Fruit fly (Drosophila melanogaster): ENCODE measurements around the gene tub.

Gene tub

dm6 chr3R:4382165-4382564 is 5.4 kb upstream of the tub start:
- TF ChIP-seq Dll (optimal IDR thresholded peaks at IDR 0.05) (no peak), pan (optimal IDR thresholded peaks at IDR 0.05) (no peak), CG8478 (optimal IDR thresholded peaks at IDR 0.05) (no peak), EcR (GFP tag; optimal IDR thresholded peaks at IDR 0.05) (no peak), psq (optimal IDR thresholded peaks at IDR 0.05) (no peak), usp (GFP tag; optimal IDR thresholded peaks at IDR 0.05) (no peak)

dm6 chr3R:4390133-4390532 is 2.6 kb downstream of the tub start, which contains the start of gene CG14646:
Gene CG14646, plus strand, starts transcription at chr3R:4390366.
- TF ChIP-seq CG8478 (optimal IDR thresholded peaks at IDR 0.05) (no peak), pan (optimal IDR thresholded peaks at IDR 0.05) (no peak), EcR (GFP tag; optimal IDR thresholded peaks at IDR 0.05) (no peak), psq (optimal IDR thresholded peaks at IDR 0.05) (no peak), usp (GFP tag; optimal IDR thresholded peaks at IDR 0.05) (no peak), Dll (optimal IDR thresholded peaks at IDR 0.05) (no peak)

dm6 chr3R:4394117-4394516 is 6.6 kb downstream of the tub start, which contains the start of gene CG34112:
Gene CG34112, minus strand, starts transcription at chr3R:4394259.
- no peak for TF ChIP-seq CG8478 (optimal IDR thresholded peaks at IDR 0.05)
- TF ChIP-seq Dll (optimal IDR thresholded peaks at IDR 0.05): no peak
- TF ChIP-seq pan (optimal IDR thresholded peaks at IDR 0.05): no peak
- TF ChIP-seq psq (optimal IDR thresholded peaks at IDR 0.05): no peak
- no peak for TF ChIP-seq EcR (GFP tag; optimal IDR thresholded peaks at IDR 0.05)
- no peak for TF ChIP-seq usp (GFP tag; optimal IDR thresholded peaks at IDR 0.05)

dm6 chr3R:4394654-4395581 is 7.4 kb downstream of the tub start:
- TF ChIP-seq pan (optimal IDR thresholded peaks at IDR 0.05): no peak
- TF ChIP-seq CG8478 (optimal IDR thresholded peaks at IDR 0.05): no peak
- TF ChIP-seq usp (GFP tag; optimal IDR thresholded peaks at IDR 0.05): no peak
- no peak for TF ChIP-seq EcR (GFP tag; optimal IDR thresholded peaks at IDR 0.05)
- no peak for TF ChIP-seq psq (optimal IDR thresholded peaks at IDR 0.05)
- no peak for TF ChIP-seq Dll (optimal IDR thresholded peaks at IDR 0.05)

dm6 chr3R:4397403-4398079 is 10.0 kb downstream of the tub start, which contains the start of gene CG9855:
Gene CG9855, minus strand, starts transcription at chr3R:4397875.
- TF ChIP-seq CG8478 (optimal IDR thresholded peaks at IDR 0.05) (no peak), Dll (optimal IDR thresholded peaks at IDR 0.05) (no peak), psq (optimal IDR thresholded peaks at IDR 0.05) (no peak), usp (GFP tag; optimal IDR thresholded peaks at IDR 0.05) (no peak), EcR (GFP tag; optimal IDR thresholded peaks at IDR 0.05) (no peak), pan (optimal IDR thresholded peaks at IDR 0.05) (no peak)

dm6 chr3R:4399810-4400496 is 12.4 kb downstream of the tub start:
- no peak for TF ChIP-seq pan (optimal IDR thresholded peaks at IDR 0.05)
- no peak for TF ChIP-seq EcR (GFP tag; optimal IDR thresholded peaks at IDR 0.05)
- no peak for TF ChIP-seq psq (optimal IDR thresholded peaks at IDR 0.05)
- TF ChIP-seq usp (GFP tag; optimal IDR thresholded peaks at IDR 0.05): no peak
- no peak for TF ChIP-seq Dll (optimal IDR thresholded peaks at IDR 0.05)
- no peak for TF ChIP-seq CG8478 (optimal IDR thresholded peaks at IDR 0.05)

- TF ChIP-seq usp (GFP tag; optimal IDR thresholded peaks at IDR 0.05) (no peak), CG8478 (optimal IDR thresholded peaks at IDR 0.05) (no peak), Dll (optimal IDR thresholded peaks at IDR 0.05) (no peak), psq (optimal IDR thresholded peaks at IDR 0.05) (no peak), pan (optimal IDR thresholded peaks at IDR 0.05) (no peak), EcR (GFP tag; optimal IDR thresholded peaks at IDR 0.05) (no peak)
Measured at dm6 chr3R:4400497-4400833, 12.9 kb downstream of the tub start, which contains the start of gene CG14647. Gene CG14647, plus strand, starts transcription at chr3R:4400510.

- TF ChIP-seq Dll (optimal IDR thresholded peaks at IDR 0.05): no peak
- no peak for TF ChIP-seq psq (optimal IDR thresholded peaks at IDR 0.05)
- TF ChIP-seq pan (optimal IDR thresholded peaks at IDR 0.05): no peak
- no peak for TF ChIP-seq CG8478 (optimal IDR thresholded peaks at IDR 0.05)
- no peak for TF ChIP-seq usp (GFP tag; optimal IDR thresholded peaks at IDR 0.05)
- no peak for TF ChIP-seq EcR (GFP tag; optimal IDR thresholded peaks at IDR 0.05)
Measured at dm6 chr3R:4401977-4402589, 14.5 kb downstream of the tub start, which contains the start of gene CG9853. Gene CG9853, minus strand, starts transcription at chr3R:4402027.

dm6 chr3R:4402884-4403705 is 15.6 kb downstream of the tub start, which contains the start of gene lost:
Gene lost, plus strand, starts transcription at chr3R:4403076.
- TF ChIP-seq Dll (optimal IDR thresholded peaks at IDR 0.05) (no peak), psq (optimal IDR thresholded peaks at IDR 0.05) (no peak)

- TF ChIP-seq EcR (GFP tag; optimal IDR thresholded peaks at IDR 0.05) (peak in 1 of 2 experiments; percentile 41), Dll (optimal IDR thresholded peaks at IDR 0.05) (no peak), CG8478 (optimal IDR thresholded peaks at IDR 0.05) (no peak)
Measured at dm6 chr3R:4403706-4404392, 16.3 kb downstream of the tub start.
